Fruit fly (Drosophila melanogaster) whole organism, adult: ENCODE data around the gene grnd.

ENCODE experiments used
- CG11617 ChIP-seq: fragments of 200-800 bp; sonication (Bioruptor generic); optimal IDR thresholded peaks from 2 replicates; lab custom pipeline; 2017; ENCODE audit warnings: mild to moderate bottlenecking, missing biosample characterization, missing genetic modification reagents, missing genetic modification characterization
- CG12768 ChIP-seq: fragments of 200-800 bp; sonication (Bioruptor generic); optimal IDR thresholded peaks from 2 replicates; lab custom pipeline; 2017; ENCODE audit warnings: missing biosample characterization, missing genetic modification characterization, mild to moderate bottlenecking, moderate library complexity, missing genetic modification reagents
- CG14711 ChIP-seq: fragments of 200-800 bp; sonication (Bioruptor generic); optimal IDR thresholded peaks from 2 replicates; lab custom pipeline; 2018; ENCODE audit warnings: missing biosample characterization, mild to moderate bottlenecking, missing genetic modification characterization, moderate library complexity
- CG1620 ChIP-seq: fragments of 200-800 bp; sonication (Bioruptor generic); optimal IDR thresholded peaks from 2 replicates; lab custom pipeline; 2016; ENCODE audit warnings: missing biosample characterization, missing genetic modification characterization
- CG33017 ChIP-seq: fragments of 200-800 bp; sonication (Bioruptor generic); optimal IDR thresholded peaks from 2 replicates; lab custom pipeline; 2018; ENCODE audit warnings: missing biosample characterization, mild to moderate bottlenecking, missing genetic modification characterization, moderate library complexity
- CG5204 ChIP-seq: fragments of 200-800 bp; sonication (Bioruptor generic); optimal IDR thresholded peaks from 2 replicates; lab custom pipeline; 2016; ENCODE audit warnings: missing biosample characterization, missing genetic modification characterization
- CG7045 ChIP-seq: fragments of 200-800 bp; sonication (Bioruptor generic); optimal IDR thresholded peaks from 2 replicates; lab custom pipeline; 2017; ENCODE audit warnings: missing biosample characterization, mild to moderate bottlenecking, missing genetic modification characterization
- CG7101 ChIP-seq: fragments of 200-800 bp; sonication (Bioruptor generic); optimal IDR thresholded peaks from 2 replicates; lab custom pipeline; 2018; ENCODE audit warnings: missing biosample characterization, mild to moderate bottlenecking, missing genetic modification characterization, moderate library complexity
- Clk ChIP-seq: fragments of 200-800 bp; sonication (Bioruptor generic); optimal IDR thresholded peaks from 2 replicates; lab custom pipeline; 2017; ENCODE audit warnings: missing biosample characterization, missing genetic modification characterization
- Crg-1 ChIP-seq: fragments of 200-800 bp; sonication (Bioruptor generic); optimal IDR thresholded peaks from 2 replicates; lab custom pipeline; 2016; ENCODE audit warnings: missing biosample characterization, missing genetic modification characterization
- Hr96 ChIP-seq: fragments of 200-800 bp; sonication (Bioruptor generic); optimal IDR thresholded peaks from 2 replicates; lab custom pipeline; 2016; ENCODE audit warnings: missing biosample characterization, missing genetic modification characterization
- Mnt ChIP-seq: fragments of 200-800 bp; sonication (Bioruptor generic); optimal IDR thresholded peaks from 2 replicates; lab custom pipeline; 2016; ENCODE audit warnings: missing biosample characterization, mild to moderate bottlenecking, missing genetic modification characterization
- bab1 ChIP-seq: fragments of 200-800 bp; sonication (Bioruptor generic); optimal IDR thresholded peaks from 3 replicates; lab custom pipeline; 2019; ENCODE audit warnings: missing biosample characterization, mild to moderate bottlenecking, missing genetic modification characterization, moderate library complexity
- cic ChIP-seq: fragments of 200-800 bp; sonication (Bioruptor generic); optimal IDR thresholded peaks from 2 replicates; lab custom pipeline; 2017; ENCODE audit warnings: missing biosample characterization, mild to moderate bottlenecking, missing genetic modification characterization, moderate library complexity
- cnc ChIP-seq, 2 experiments: fragments of >200 bp; optimal IDR thresholded peaks; 2 replicates each; lab custom pipeline; 2017
- kay ChIP-seq: fragments of 200-800 bp; sonication (Bioruptor generic); peaks from one replicate; lab custom pipeline; 2016; ENCODE audit warnings: missing biosample characterization, missing genetic modification characterization, borderline replicate concordance
- ovo ChIP-seq: fragments of 200-800 bp; sonication (Bioruptor generic); optimal IDR thresholded peaks from 2 replicates; lab custom pipeline; 2016; ENCODE audit warnings: missing biosample characterization, missing genetic modification characterization
- pad ChIP-seq: fragments of 200-800 bp; sonication (Bioruptor generic); optimal IDR thresholded peaks from 3 replicates; lab custom pipeline; 2017; ENCODE audit warnings: missing biosample characterization, missing genetic modification characterization, mild to moderate bottlenecking, moderate library complexity, missing genetic modification reagents
- tj ChIP-seq: fragments of 200-800 bp; sonication (Bioruptor generic); optimal IDR thresholded peaks from 3 replicates; lab custom pipeline; 2017; ENCODE audit warnings: missing biosample characterization, mild to moderate bottlenecking, missing genetic modification characterization, moderate library complexity
- toe ChIP-seq: fragments of 200-800 bp; sonication (Bioruptor generic); optimal IDR thresholded peaks from 2 replicates; lab custom pipeline; 2016; ENCODE audit warnings: missing biosample characterization, missing genetic modification characterization

The grnd gene

dm6 chr2L:18517002-18517635 lies 31.9 kb downstream of the grnd start, which contains the start of gene CG10211:
TSS of gene CG10211 (plus strand) at chr2L:18517487.
- TF ChIP-seq Hr96 (no peak), CG7045 (GFP tag; lab: Kevin White, UChicago) (no peak), CG14711 (tag; lab: Kevin White, UChicago) (no peak), kay (GFP tag; lab: Kevin White, UChicago) (no peak), CG5204 (GFP tag; lab: Kevin White, UChicago) (no peak), Crg-1 (GFP tag; lab: Kevin White, UChicago) (no peak), toe (GFP tag; lab: Kevin White, UChicago) (no peak), CG1620 (GFP tag; lab: Kevin White, UChicago) (no peak), CG12768 (no peak), pad (GFP tag; lab: Kevin White, UChicago) (no peak), CG11617 (GFP tag; lab: Kevin White, UChicago) (no peak), ovo (GFP tag; lab: Kevin White, UChicago) (no peak), Clk (GFP tag; lab: Kevin White, UChicago) (no peak), bab1 (GFP tag; lab: Kevin White, UChicago) (no peak), tj (GFP tag; lab: Kevin White, UChicago) (no peak)

dm6 chr2L:18518852-18519251 lies 33.6 kb downstream of the grnd start:
- TF ChIP-seq cic (GFP tag; lab: Kevin White, UChicago) (no peak), CG5204 (GFP tag; lab: Kevin White, UChicago) (no peak), CG1620 (GFP tag; lab: Kevin White, UChicago) (no peak), CG7101 (tag; lab: Kevin White, UChicago) (no peak), pad (GFP tag; lab: Kevin White, UChicago) (no peak), Clk (GFP tag; lab: Kevin White, UChicago) (no peak), cnc (optimal IDR thresholded peaks at IDR 0.05; lab: Kevin White, UChicago) (no peak), CG11617 (GFP tag; lab: Kevin White, UChicago) (no peak), toe (GFP tag; lab: Kevin White, UChicago) (no peak), ovo (GFP tag; lab: Kevin White, UChicago) (no peak), bab1 (GFP tag; lab: Kevin White, UChicago) (no peak), tj (GFP tag; lab: Kevin White, UChicago) (no peak)

dm6 chr2L:18522258-18522657 lies 37.0 kb downstream of the grnd start:
- TF ChIP-seq CG12768 (no peak), CG11617 (GFP tag; lab: Kevin White, UChicago) (no peak), toe (GFP tag; lab: Kevin White, UChicago) (no peak), cic (GFP tag; lab: Kevin White, UChicago) (no peak), CG33017 (tag; lab: Kevin White, UChicago) (no peak), CG7045 (GFP tag; lab: Kevin White, UChicago) (no peak), cnc (optimal IDR thresholded peaks at IDR 0.05; lab: Kevin White, UChicago) (no peak), tj (GFP tag; lab: Kevin White, UChicago) (no peak), kay (GFP tag; lab: Kevin White, UChicago) (no peak), CG1620 (GFP tag; lab: Kevin White, UChicago) (no peak), bab1 (GFP tag; lab: Kevin White, UChicago) (no peak), Crg-1 (GFP tag; lab: Kevin White, UChicago) (no peak), Mnt (GFP tag; lab: Kevin White, UChicago) (no peak)

dm6 chr2L:18523003-18523402 lies 37.8 kb downstream of the grnd start:
- no peak for TF ChIP-seq CG12768
- TF ChIP-seq Mnt (GFP tag; lab: Kevin White, UChicago), result no peak
- TF ChIP-seq CG5204 (GFP tag; lab: Kevin White, UChicago), result no peak
- TF ChIP-seq CG33017 (tag; lab: Kevin White, UChicago), result no peak
- no peak for TF ChIP-seq CG7101 (tag; lab: Kevin White, UChicago)
- no peak for TF ChIP-seq CG11617 (GFP tag; lab: Kevin White, UChicago)
- no peak for TF ChIP-seq cnc (optimal IDR thresholded peaks at IDR 0.05; lab: Kevin White, UChicago)
- TF ChIP-seq Crg-1 (GFP tag; lab: Kevin White, UChicago), result no peak

- TF ChIP-seq bab1 (GFP tag; lab: Kevin White, UChicago) (no peak), kay (GFP tag; lab: Kevin White, UChicago) (no peak), toe (GFP tag; lab: Kevin White, UChicago) (no peak), CG12768 (no peak), cic (GFP tag; lab: Kevin White, UChicago) (no peak), tj (GFP tag; lab: Kevin White, UChicago) (no peak), CG5204 (GFP tag; lab: Kevin White, UChicago) (no peak), ovo (GFP tag; lab: Kevin White, UChicago) (no peak), Hr96 (no peak), CG7101 (tag; lab: Kevin White, UChicago) (no peak), CG1620 (GFP tag; lab: Kevin White, UChicago) (no peak), Clk (GFP tag; lab: Kevin White, UChicago) (no peak), CG7045 (GFP tag; lab: Kevin White, UChicago) (no peak), Mnt (GFP tag; lab: Kevin White, UChicago) (no peak), cnc (optimal IDR thresholded peaks at IDR 0.05; lab: Kevin White, UChicago) (no peak), CG11617 (GFP tag; lab: Kevin White, UChicago) (no peak), pad (GFP tag; lab: Kevin White, UChicago) (no peak), CG33017 (tag; lab: Kevin White, UChicago) (no peak), CG14711 (tag; lab: Kevin White, UChicago) (no peak)
These were observed 39.7 kb downstream of the grnd start for dm6 chr2L:18524896-18525295.
